Fruit fly (Drosophila melanogaster): Measurements from ENCODE around the gene BBS5.

BBS5 gene

DNA sequence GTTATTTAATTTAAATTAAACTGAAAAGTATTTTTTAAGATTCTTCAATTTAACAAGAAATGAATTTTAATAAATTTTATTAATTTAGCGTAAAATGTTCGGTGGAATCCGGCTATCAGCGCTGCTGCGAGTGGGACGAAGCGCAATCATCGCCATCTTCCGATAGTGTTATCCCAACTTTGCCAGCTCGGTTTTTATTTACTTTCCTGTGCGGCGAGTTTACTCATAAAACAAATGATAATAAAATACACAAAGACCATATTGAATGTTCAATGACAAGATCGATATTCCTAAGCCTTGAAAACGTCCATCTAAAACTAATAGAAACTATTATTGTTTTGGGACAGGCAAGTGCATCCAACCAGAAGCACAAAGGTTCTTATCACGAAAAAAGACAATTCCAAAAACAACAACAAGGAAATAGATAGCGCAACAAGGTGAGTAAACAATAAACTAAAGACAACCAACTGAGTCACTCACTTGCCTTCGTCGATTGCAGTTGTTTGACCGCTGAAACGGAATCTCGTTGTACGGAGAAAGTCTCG lies 2.9 kb upstream of the BBS5 start (continued):
- TF ChIP-seq chn (GFP tag; optimal IDR thresholded peaks at IDR 0.05) (no peak), ttk (GFP tag; IDR thresholded peaks at IDR 0.05) (no peak), CHES-1-like (GFP tag; optimal IDR thresholded peaks at IDR 0.05) (peak; percentile 28), CG7357 (GFP tag; IDR thresholded peaks at IDR 0.05) (peak; percentile 99), H2.0 (GFP tag; IDR thresholded peaks at IDR 0.05) (peak; percentile 53; the same call in 1 of the 2 replicates), CG12104 (GFP tag; optimal IDR thresholded peaks at IDR 0.05) (peak; percentile 49), h (optimal IDR thresholded peaks at IDR 0.05) (no peak), CG13775 (GFP tag; optimal IDR thresholded peaks at IDR 0.05) (peak; percentile 23), Dek (tag; optimal IDR thresholded peaks at IDR 0.05) (no peak), Dref (GFP tag; IDR thresholded peaks at IDR 0.05) (peak; percentile 65), sens-2 (GFP tag; IDR thresholded peaks at IDR 0.05) (peak; percentile 48; the same call in 1 of the 2 replicates), Taf1 (GFP tag; IDR thresholded peaks at IDR 0.05) (no peak), D19B (GFP tag; optimal IDR thresholded peaks at IDR 0.05) (no peak), eyg (GFP tag; optimal IDR thresholded peaks at IDR 0.05) (no peak), Ptx1 (GFP tag; IDR thresholded peaks at IDR 0.05) (peak; percentile 71), onecut (GFP tag; IDR thresholded peaks at IDR 0.05) (peak; percentile 74), CG7987 (GFP tag; optimal IDR thresholded peaks at IDR 0.05) (peak; percentile 82), wdn (GFP tag; IDR thresholded peaks at IDR 0.05) (no peak), CG9727 (GFP tag; optimal IDR thresholded peaks at IDR 0.05) (peak; percentile 67), Sry-δ (GFP tag; optimal IDR thresholded peaks at IDR 0.05) (peak; percentile 76), Ssrp (tag; optimal IDR thresholded peaks at IDR 0.05) (peak; percentile 22), CG6765 (GFP tag; optimal IDR thresholded peaks at IDR 0.05) (no peak), HLHmδ (GFP tag; optimal IDR thresholded peaks at IDR 0.05) (no peak), CG34376 (GFP tag; optimal IDR thresholded peaks at IDR 0.05) (peak; percentile 65), MBD-R2 (GFP tag; IDR thresholded peaks at IDR 0.05) (peak; percentile 50; the same call in 1 of the 2 replicates), unc-4 (GFP tag; IDR thresholded peaks at IDR 0.05; ENCODE audit: partially characterized antibody) (peak; percentile 62), HmgD (GFP tag; optimal IDR thresholded peaks at IDR 0.05) (no peak), wor (GFP tag; IDR thresholded peaks at IDR 0.05) (no peak), kni (GFP tag; optimal IDR thresholded peaks at IDR 0.05) (peak; percentile 87), p53 (GFP tag; optimal IDR thresholded peaks at IDR 0.05) (no peak), CG4404 (GFP tag; IDR thresholded peaks at IDR 0.05) (peak; percentile 36; the same call in 1 of the 2 replicates), cg (GFP tag; optimal IDR thresholded peaks at IDR 0.05) (no peak), lmd (GFP tag; IDR thresholded peaks at IDR 0.05) (peak; percentile 53), zen (tag; optimal IDR thresholded peaks at IDR 0.05) (peak; percentile 58), al (GFP tag; IDR thresholded peaks at IDR 0.05) (no peak), CG1024 (GFP tag; IDR thresholded peaks at IDR 0.05) (peak; percentile 94), pan (optimal IDR thresholded peaks at IDR 0.05) (no peak), pan (GFP tag; optimal IDR thresholded peaks at IDR 0.05 in 1 of 2, IDR thresholded peaks at IDR 0.05 in 1 of 2) (peak in 1 of 2 experiments; percentile 54), knrl (GFP tag; IDR thresholded peaks at IDR 0.05; ENCODE audit: partially characterized antibody) (peak; percentile 76), pfk (GFP tag; optimal IDR thresholded peaks at IDR 0.05) (peak; percentile 75), ash1 (GFP tag; optimal IDR thresholded peaks at IDR 0.05) (no peak), CG3407 (GFP tag; optimal IDR thresholded peaks at IDR 0.05) (peak; percentile 81), schlank (tag; optimal IDR thresholded peaks at IDR 0.05) (no peak), CG9609 (GFP tag; optimal IDR thresholded peaks at IDR 0.05) (peak; percentile 6), cad (GFP tag; optimal IDR thresholded peaks at IDR 0.05) (no peak), crp (GFP tag; optimal IDR thresholded peaks at IDR 0.05) (peak in 1 of 2 experiments; percentile 11), fru (optimal IDR thresholded peaks at IDR 0.05) (no peak), HmgZ (tag; optimal IDR thresholded peaks at IDR 0.05) (peak; percentile 61), CG6813 (GFP tag; optimal IDR thresholded peaks at IDR 0.05) (peak; percentile 87), CG17186 (GFP tag; optimal IDR thresholded peaks at IDR 0.05) (no peak), vnd (GFP tag; IDR thresholded peaks at IDR 0.05; ENCODE audit: partially characterized antibody) (peak; percentile 46; the same call in 2 of the 3 replicates)
